Worm (Caenorhabditis elegans) whole organism, young adult: Measurements from ENCODE around the gene cyc-2.2.
A peak's percentile ranks its signal among the peaks of the same experiment; 100 is the strongest.

Experiments used
- B0261.1 ChIP-seq: sonication (generic microtip); optimal IDR thresholded peaks from 2 replicates; lab custom pipeline; 2016; ENCODE audit warnings: mild to moderate bottlenecking, missing genetic modification characterization, moderate library complexity, missing compliant biosample characterization
- B0336.3 ChIP-seq: fragments of 200-800 bp; sonication (Bioruptor generic); IDR thresholded peaks from 2 replicates; pipeline ENCODE4 v1.3.6; 2022; ENCODE audit warnings: missing genetic modification characterization, missing compliant biosample characterization
- F37B4.10 ChIP-seq: fragments of 200-800 bp; sonication (Bioruptor generic); IDR thresholded peaks from 2 replicates; pipeline ENCODE4 v1.3.6; 2022; ENCODE audit warnings: missing genetic modification characterization, missing compliant biosample characterization
- F49E8.2 ChIP-seq: sonication (generic microtip); optimal IDR thresholded peaks from 3 replicates; lab custom pipeline; 2017; ENCODE audit warnings: missing genetic modification characterization, mild to moderate bottlenecking, missing compliant biosample characterization, antibody characterized with exemption, moderate library complexity; ENCODE audit not compliant: insufficient read depth
- F55B11.4 ChIP-seq: sonication (generic microtip); optimal IDR thresholded peaks from 2 replicates; lab custom pipeline; 2016; ENCODE audit warnings: missing compliant biosample characterization, missing genetic modification characterization, borderline replicate concordance; ENCODE audit not compliant: insufficient read depth
- Y53F4B.3 ChIP-seq: fragments of 200-800 bp; sonication (Bioruptor generic); IDR thresholded peaks from 2 replicates; pipeline ENCODE4 v1.3.6; 2022; ENCODE audit warnings: missing genetic modification reagents, missing genetic modification characterization, missing compliant biosample characterization
- Y95B8A.8 ChIP-seq: fragments of 200-800 bp; sonication (Bioruptor generic); IDR thresholded peaks from 2 replicates; pipeline ENCODE4 v1.3.6; 2022; ENCODE audit warnings: missing genetic modification reagents, missing genetic modification characterization, missing compliant biosample characterization
- ZK185.1 ChIP-seq: sonication (generic microtip); optimal IDR thresholded peaks from 2 replicates; lab custom pipeline; 2016; ENCODE audit warnings: mild to moderate bottlenecking, missing genetic modification characterization, missing compliant biosample characterization; ENCODE audit not compliant: poor library complexity, severe bottlenecking
- aptf-3 ChIP-seq: fragments of 200-800 bp; sonication (Bioruptor generic); IDR thresholded peaks from 2 replicates; pipeline ENCODE4 v1.3.6; 2022; ENCODE audit warnings: missing genetic modification characterization, missing compliant biosample characterization
- attf-5 ChIP-seq: fragments of 200-800 bp; sonication (Bioruptor generic); optimal IDR thresholded peaks from 2 replicates; lab custom pipeline; 2018; ENCODE audit warnings: mild to moderate bottlenecking, missing genetic modification characterization, missing compliant biosample characterization
- bed-2 ChIP-seq: fragments of 200-800 bp; sonication (Bioruptor generic); IDR thresholded peaks from 2 replicates; pipeline ENCODE4 v1.3.6; 2022; ENCODE audit warnings: missing genetic modification reagents, missing genetic modification characterization, missing compliant biosample characterization
- cebp-1 ChIP-seq, 2 experiments: fragments of 200-800 bp in 1 of 2; sonication (Bioruptor generic) in 1 of 2; sonication (generic microtip) in 1 of 2; IDR thresholded peaks in 1 of 2; optimal IDR thresholded peaks in 1 of 2; 2 replicates each; pipeline versions ENCODE4 v1.3.6 to Lab custom; 2017 to 2022; ENCODE audit warnings: missing compliant biosample characterization in 2 of 2, missing genetic modification characterization in 2 of 2, mild to moderate bottlenecking in 1 of 2, missing genetic modification reagents in 1 of 2, moderate library complexity in 1 of 2
- ceh-91 ChIP-seq: fragments of 200-800 bp; sonication (Bioruptor generic); IDR thresholded peaks from 2 replicates; pipeline ENCODE4 v1.3.6; 2022; ENCODE audit warnings: missing genetic modification reagents, missing genetic modification characterization, missing compliant biosample characterization
- efl-1 ChIP-seq: fragments of 150-350 bp; optimal IDR thresholded peaks from 2 replicates; lab custom pipeline; 2014; ENCODE audit warnings: missing biosample characterization, missing genetic modification reagents, missing genetic modification characterization
- him-1 ChIP-seq: sonication (generic microtip); optimal IDR thresholded peaks from 2 replicates; lab custom pipeline; 2016; ENCODE audit warnings: missing genotype, missing genetic modification reagents, missing genetic modification characterization, missing compliant biosample characterization
- hlh-12 ChIP-seq: sonication (generic microtip); optimal IDR thresholded peaks from 2 replicates; lab custom pipeline; 2016; ENCODE audit warnings: missing genetic modification characterization, missing compliant biosample characterization
- hlh-26 ChIP-seq: fragments of 200-800 bp; sonication (Bioruptor generic); conservative IDR thresholded peaks from 2 replicates; pipeline ENCODE4 v1.3.6; 2022; ENCODE audit warnings: missing genetic modification reagents, missing genetic modification characterization, missing compliant biosample characterization
- hmg-20 ChIP-seq: fragments of 200-800 bp; sonication (Bioruptor generic); IDR thresholded peaks from 2 replicates; pipeline ENCODE4 v1.3.6; 2022; ENCODE audit warnings: missing genetic modification reagents, missing genetic modification characterization, missing compliant biosample characterization
- hsf-1 ChIP-seq: fragments of 200-800 bp; sonication (Bioruptor generic); IDR thresholded peaks from 2 replicates; pipeline ENCODE4 v1.3.6; 2022; ENCODE audit warnings: missing genetic modification reagents, missing genetic modification characterization, missing compliant biosample characterization
- lin-35 ChIP-seq, 3 experiments: fragments of 150-350 bp in 2 of 3; sonication (generic microtip) in 1 of 3; optimal IDR thresholded peaks; 2 replicates each; lab custom pipeline; 2014 to 2018; ENCODE audit warnings: missing biosample characterization in 3 of 3, missing genetic modification characterization in 3 of 3, missing genetic modification reagents in 3 of 3
- lin-40 ChIP-seq: sonication (generic microtip); optimal IDR thresholded peaks from 2 replicates; lab custom pipeline; 2016; ENCODE audit warnings: missing genetic modification characterization, mild to moderate bottlenecking, missing compliant biosample characterization, missing genotype, missing genetic modification reagents
- lin-54 ChIP-seq: fragments of 200-800 bp; sonication (Bioruptor generic); optimal IDR thresholded peaks from 2 replicates; lab custom pipeline; 2018; ENCODE audit warnings: mild to moderate bottlenecking, missing genetic modification characterization, missing compliant biosample characterization
- lir-1 ChIP-seq: fragments of 200-800 bp; sonication (Bioruptor generic); conservative IDR thresholded peaks from 2 replicates; pipeline ENCODE4 v1.3.6; 2022; ENCODE audit warnings: missing genetic modification reagents, missing genetic modification characterization, missing compliant biosample characterization
- madf-10 ChIP-seq: sonication (generic microtip); optimal IDR thresholded peaks from 2 replicates; lab custom pipeline; 2016; ENCODE audit warnings: mild to moderate bottlenecking, missing genetic modification characterization, missing compliant biosample characterization
- madf-3 ChIP-seq: fragments of 200-800 bp; sonication (Bioruptor generic); IDR thresholded peaks from 2 replicates; pipeline ENCODE4 v1.3.6; 2022; ENCODE audit warnings: missing genetic modification reagents, missing genetic modification characterization, missing compliant biosample characterization
- mel-28 ChIP-seq: sonication (generic microtip); optimal IDR thresholded peaks from 2 replicates; lab custom pipeline; 2016; ENCODE audit warnings: borderline replicate concordance, mild to moderate bottlenecking, missing genetic modification characterization, missing compliant biosample characterization
- mxl-1 ChIP-seq: sonication (generic microtip); optimal IDR thresholded peaks from 2 replicates; lab custom pipeline; 2016; ENCODE audit warnings: missing genetic modification characterization, missing compliant biosample characterization
- nfya-1 ChIP-seq: sonication (generic microtip); optimal IDR thresholded peaks from 2 replicates; lab custom pipeline; 2017; ENCODE audit warnings: antibody characterized with exemption, missing compliant biosample characterization, missing genetic modification characterization, borderline replicate concordance; ENCODE audit not compliant: insufficient read depth
- nhr-80 ChIP-seq: sonication (generic microtip); optimal IDR thresholded peaks from 2 replicates; lab custom pipeline; 2016; ENCODE audit warnings: missing genetic modification characterization, missing compliant biosample characterization
- repo-1 ChIP-seq: sonication (generic microtip); optimal IDR thresholded peaks from 2 replicates; lab custom pipeline; 2017; ENCODE audit warnings: mild to moderate bottlenecking, missing genetic modification characterization, missing compliant biosample characterization
- snpc-1.1 ChIP-seq: sonication (generic microtip); optimal IDR thresholded peaks from 2 replicates; lab custom pipeline; 2017; ENCODE audit warnings: missing genetic modification characterization, mild to moderate bottlenecking, missing compliant biosample characterization, antibody characterized with exemption, moderate library complexity, missing genotype, missing genetic modification reagents; ENCODE audit not compliant: insufficient read depth
- snpc-1.3 ChIP-seq: sonication (generic microtip); optimal IDR thresholded peaks from 2 replicates; lab custom pipeline; 2017; ENCODE audit warnings: missing genetic modification characterization, mild to moderate bottlenecking, missing compliant biosample characterization, antibody characterized with exemption, moderate library complexity, missing genotype, missing genetic modification reagents; ENCODE audit not compliant: insufficient read depth
- snpc-3.4 ChIP-seq: sonication (generic microtip); optimal IDR thresholded peaks from 2 replicates; lab custom pipeline; 2017; ENCODE audit warnings: missing genetic modification characterization, mild to moderate bottlenecking, missing compliant biosample characterization, antibody characterized with exemption, moderate library complexity, missing genotype, missing genetic modification reagents
- tbp1 ChIP-seq: fragments of 200-800 bp; sonication (Bioruptor generic); optimal IDR thresholded peaks from 2 replicates; lab custom pipeline; 2018; ENCODE audit warnings: mild to moderate bottlenecking, missing genetic modification characterization, missing compliant biosample characterization
- ztf-18 ChIP-seq: sonication (generic microtip); optimal IDR thresholded peaks from 2 replicates; lab custom pipeline; 2016; ENCODE audit warnings: missing genotype, mild to moderate bottlenecking, missing genetic modification characterization, missing compliant biosample characterization
- ztf-25 ChIP-seq: fragments of 200-800 bp; sonication (Bioruptor generic); IDR thresholded peaks from 2 replicates; pipeline ENCODE4 v1.3.6; 2022; ENCODE audit warnings: missing genetic modification reagents, missing genetic modification characterization, missing compliant biosample characterization
- ztf-26 ChIP-seq: sonication (generic microtip); optimal IDR thresholded peaks from 2 replicates; lab custom pipeline; 2017; ENCODE audit warnings: missing genetic modification characterization, missing compliant biosample characterization
- ztf-28 ChIP-seq: fragments of 200-800 bp; sonication (Bioruptor generic); IDR thresholded peaks from 2 replicates; pipeline ENCODE4 v1.3.6; 2022; ENCODE audit warnings: missing genetic modification reagents, missing genetic modification characterization, missing compliant biosample characterization
- ztf-3 ChIP-seq: fragments of 200-800 bp; sonication (Bioruptor generic); optimal IDR thresholded peaks from 2 replicates; lab custom pipeline; 2018; ENCODE audit warnings: mild to moderate bottlenecking, missing genetic modification characterization, missing compliant biosample characterization
- ztf-6 ChIP-seq: fragments of 200-800 bp; sonication (Bioruptor generic); IDR thresholded peaks from 2 replicates; pipeline ENCODE4 v1.3.6; 2022; ENCODE audit warnings: missing genetic modification reagents, missing genetic modification characterization, missing compliant biosample characterization

Gene cyc-2.2

ce11 chrV:12609526-12609925, 2.5 kb downstream of the cyc-2.2 start, which contains the start of gene ZC116.1:
Gene ZC116.1, plus strand, starts transcription at chrV:12609826.
- TF ChIP-seq B0261.1 (no peak), madf-10 (tag; lab: Kevin White, UChicago) (no peak), snpc-3.4 (tag; lab: Kevin White, UChicago) (no peak), ZK185.1 (tag; lab: Kevin White, UChicago) (no peak), Y95B8A.8 (GFP tag; lab: Robert Waterston, UW) (no peak), efl-1 (GFP tag; lab: Kevin White, UChicago) (no peak)

ce11 chrV:12608857-12609256, 3.2 kb downstream of the cyc-2.2 start, which contains the start of gene ZC116.5:
Gene ZC116.5, minus strand, starts transcription at chrV:12608957.
- no peak for TF ChIP-seq B0336.3
- no peak for TF ChIP-seq mel-28 (tag; lab: Kevin White, UChicago)
- TF ChIP-seq ztf-25 (GFP tag; lab: Robert Waterston, UW), result no peak
- TF ChIP-seq ztf-28 (GFP tag; lab: Robert Waterston, UW), result no peak
- TF ChIP-seq aptf-3 (GFP tag; lab: Robert Waterston, UW), result no peak
- no peak for TF ChIP-seq Y53F4B.3 (GFP tag; lab: Robert Waterston, UW)
- TF ChIP-seq lin-40 (tag; lab: Kevin White, UChicago), result no peak
- no peak for TF ChIP-seq ztf-6 (GFP tag; lab: Robert Waterston, UW)
- TF ChIP-seq ceh-91 (GFP tag; lab: Robert Waterston, UW), result no peak
- no peak for TF ChIP-seq tbp1 (GFP tag; lab: Kevin White, UChicago)
- no peak for TF ChIP-seq F37B4.10 (GFP tag; lab: Robert Waterston, UW)

- TF ChIP-seq F49E8.2, result no peak
- TF ChIP-seq him-1 (tag; lab: Kevin White, UChicago), result peak; percentile 29
These were observed 4.9 kb downstream of the cyc-2.2 start, which contains the start of gene erg-28 for ce11 chrV:12607113-12607512. Gene erg-28, plus strand, starts transcription at chrV:12607413.

- no peak for TF ChIP-seq hlh-12 (tag; lab: Kevin White, UChicago)
- TF ChIP-seq ztf-18 (tag; lab: Kevin White, UChicago), result no peak
- TF ChIP-seq ztf-3 (GFP tag; lab: Kevin White, UChicago), result no peak
- no peak for TF ChIP-seq bed-2
- no peak for TF ChIP-seq hmg-20 (GFP tag; lab: Robert Waterston, UW)
- TF ChIP-seq snpc-3.4 (tag; lab: Kevin White, UChicago), result no peak
- no peak for TF ChIP-seq lin-54
- no peak for TF ChIP-seq nfya-1 (tag; lab: Kevin White, UChicago)
- no peak for TF ChIP-seq repo-1 (tag; lab: Kevin White, UChicago)
- no peak for TF ChIP-seq ztf-26 (tag; lab: Kevin White, UChicago)
- no peak for TF ChIP-seq snpc-1.1
- TF ChIP-seq madf-3 (GFP tag; lab: Robert Waterston, UW), result no peak
These were observed 10.2 kb downstream of the cyc-2.2 start for ce11 chrV:12601835-12602234.

- no peak for TF ChIP-seq ztf-26 (tag; lab: Kevin White, UChicago)
- no peak for TF ChIP-seq ZK185.1 (tag; lab: Kevin White, UChicago)
- peak; percentile 63 for TF ChIP-seq nhr-80
- peak; percentile 73 for TF ChIP-seq attf-5 (GFP tag; lab: Kevin White, UChicago)
- TF ChIP-seq lin-35 (GFP tag; optimal IDR thresholded peaks at IDR 0.05; lab: Kevin White, UChicago), result no peak
- TF ChIP-seq hlh-26 (GFP tag; lab: Robert Waterston, UW), result no peak
- TF ChIP-seq cebp-1 (GFP tag; IDR thresholded peaks at IDR 0.05; lab: Robert Waterston, UW), result no peak
- peak; percentile 42 for TF ChIP-seq cebp-1 (tag; optimal IDR thresholded peaks at IDR 0.05; lab: Kevin White, UChicago)
- TF ChIP-seq snpc-1.3 (tag; lab: Kevin White, UChicago), result no peak
- TF ChIP-seq F55B11.4 (tag; lab: Kevin White, UChicago), result no peak
- no peak for TF ChIP-seq mxl-1 (tag; lab: Kevin White, UChicago)
- TF ChIP-seq hsf-1 (GFP tag; lab: Robert Waterston, UW), result no peak
- TF ChIP-seq lir-1 (GFP tag; lab: Robert Waterston, UW), result no peak
- TF ChIP-seq ztf-18 (tag; lab: Kevin White, UChicago), result peak; percentile 88
These were observed 12.3 kb downstream of the cyc-2.2 start, which contains the start of gene C14C10.5 for ce11 chrV:12599510-12600242. Gene C14C10.5, plus strand, starts transcription at chrV:12600192.
